Worm (Caenorhabditis elegans): ENCODE results near the gene C30G7.5.

C30G7.5 gene

DNA sequence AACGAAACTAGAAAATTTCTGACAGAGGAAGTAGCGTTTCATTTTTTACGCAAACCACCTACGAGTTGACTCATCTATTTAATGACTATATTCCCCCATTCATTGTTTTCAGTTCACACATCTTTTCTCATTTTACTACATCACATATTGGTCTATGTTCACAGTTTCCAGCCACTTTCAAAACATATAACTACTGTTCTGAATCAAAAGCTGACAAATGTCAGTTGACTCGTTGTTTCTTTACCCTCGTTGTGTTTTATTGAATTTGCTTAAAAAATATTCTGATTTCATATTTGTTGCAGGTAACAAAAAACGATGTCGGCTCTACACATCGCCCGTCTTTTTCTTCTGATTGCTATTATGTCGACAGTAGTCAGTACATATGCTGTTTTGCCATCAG lies 16.6 kb upstream of the C30G7.5 start, which contains the start of gene nlp-59:
TSS of gene nlp-59 (plus strand) at position 301 of the 400 bp plus-strand sequence.
- TF ChIP-seq him-1 (tag; optimal IDR thresholded peaks at IDR 0.05): no peak
- TF ChIP-seq W03F9.2 (tag; optimal IDR thresholded peaks at IDR 0.05): no peak
- no peak for TF ChIP-seq dao-5 (tag; optimal IDR thresholded peaks at IDR 0.05)

DNA sequence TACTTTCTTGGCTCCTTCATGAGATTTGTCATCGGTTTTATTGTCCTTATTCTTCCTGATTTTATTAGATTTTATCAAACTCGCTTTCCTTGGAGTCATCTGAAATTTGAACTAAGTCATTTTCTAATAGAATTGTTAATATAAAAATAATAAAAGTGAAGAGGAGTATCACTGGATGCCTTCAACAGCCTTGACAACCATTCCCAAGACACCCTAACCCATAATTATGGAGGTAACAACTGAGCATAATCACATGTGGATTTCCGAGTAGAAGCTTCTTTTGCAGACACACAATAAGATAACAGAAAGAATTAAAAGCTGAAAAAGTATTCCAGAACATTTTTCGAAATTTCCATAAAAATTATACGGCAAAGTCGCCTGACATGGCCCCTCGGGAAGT lies 1.1 kb upstream of the C30G7.5 start, which contains the start of gene F02D8.9:
TSS of gene F02D8.9 (minus strand) at position 101 of the 400 bp plus-strand sequence.
- TF ChIP-seq dao-5 (tag; optimal IDR thresholded peaks at IDR 0.05) (no peak), W03F9.2 (tag; optimal IDR thresholded peaks at IDR 0.05) (no peak), him-1 (tag; optimal IDR thresholded peaks at IDR 0.05) (no peak)

DNA sequence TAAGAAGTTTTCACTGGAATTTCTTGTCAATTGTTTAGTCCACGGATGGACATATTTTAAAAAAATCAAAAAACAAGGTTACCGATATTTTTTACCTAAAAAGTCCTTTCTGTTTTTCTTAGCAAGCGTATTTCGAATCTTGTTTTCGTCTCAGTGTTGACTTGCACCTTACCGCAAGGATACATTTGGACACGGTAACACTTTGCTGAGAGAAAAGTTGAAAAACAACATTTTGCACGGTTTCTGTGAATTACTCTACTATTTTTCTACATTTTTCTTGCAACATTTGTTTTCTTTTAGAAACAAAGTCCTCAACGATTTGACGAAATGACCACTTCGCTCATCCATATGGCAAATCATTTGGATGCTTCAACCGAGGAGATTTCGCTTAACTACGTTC lies 5.1 kb downstream of the C30G7.5 start, which contains the start of gene hil-1:
TSS of gene hil-1 (plus strand) at position 301 of the 400 bp plus-strand sequence.
- TF ChIP-seq him-1 (tag; optimal IDR thresholded peaks at IDR 0.05): no peak
- no peak for TF ChIP-seq W03F9.2 (tag; optimal IDR thresholded peaks at IDR 0.05)
- TF ChIP-seq dao-5 (tag; optimal IDR thresholded peaks at IDR 0.05): no peak

DNA sequence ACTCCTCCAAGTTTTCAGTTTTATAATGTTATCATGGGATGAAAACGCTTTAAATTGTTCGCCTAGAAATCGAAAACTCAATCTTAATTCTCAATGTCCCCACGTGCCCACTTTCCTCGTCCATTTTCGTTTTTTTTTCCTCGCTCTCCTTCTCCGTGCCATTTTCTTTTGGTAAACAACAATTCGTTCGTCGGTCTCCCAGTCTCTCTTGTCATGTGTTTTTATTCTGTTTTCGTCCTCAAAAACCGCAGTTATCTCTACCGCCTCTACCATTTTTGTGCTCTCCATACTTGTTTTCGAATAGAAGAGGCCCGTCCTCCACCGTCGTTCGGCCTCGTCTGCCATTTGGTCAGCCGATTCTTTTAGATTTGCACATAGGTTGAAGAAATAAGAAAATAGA lies 6.0 kb downstream of the C30G7.5 start:
- TF ChIP-seq dao-5 (tag; optimal IDR thresholded peaks at IDR 0.05): no peak
- TF ChIP-seq him-1 (tag; optimal IDR thresholded peaks at IDR 0.05): no peak

DNA sequence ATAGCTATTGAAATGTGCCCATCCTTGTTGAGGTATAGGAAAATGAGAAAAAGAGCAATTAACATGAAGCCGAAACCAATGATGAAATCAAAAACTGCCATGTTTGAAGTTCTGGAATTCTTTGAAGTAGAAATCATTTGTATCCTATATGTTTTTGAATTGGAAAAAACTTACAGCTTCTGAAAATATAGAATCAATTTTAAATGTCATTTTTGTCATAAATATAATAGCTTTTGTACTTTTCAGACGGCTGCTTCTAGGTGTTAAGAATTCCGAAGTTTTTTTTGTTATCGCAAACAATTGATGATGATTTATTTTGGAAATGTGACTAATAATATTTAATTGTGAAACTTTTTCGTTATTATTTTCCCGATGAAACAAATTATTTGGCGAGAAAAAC lies 7.5 kb downstream of the C30G7.5 start, which contains the start of gene C30G7.4:
TSS of gene C30G7.4 (minus strand) at position 101 of the 400 bp plus-strand sequence.
- TF ChIP-seq dao-5 (tag; optimal IDR thresholded peaks at IDR 0.05) (no peak), W03F9.2 (tag; optimal IDR thresholded peaks at IDR 0.05) (no peak), him-1 (tag; optimal IDR thresholded peaks at IDR 0.05) (no peak)

DNA sequence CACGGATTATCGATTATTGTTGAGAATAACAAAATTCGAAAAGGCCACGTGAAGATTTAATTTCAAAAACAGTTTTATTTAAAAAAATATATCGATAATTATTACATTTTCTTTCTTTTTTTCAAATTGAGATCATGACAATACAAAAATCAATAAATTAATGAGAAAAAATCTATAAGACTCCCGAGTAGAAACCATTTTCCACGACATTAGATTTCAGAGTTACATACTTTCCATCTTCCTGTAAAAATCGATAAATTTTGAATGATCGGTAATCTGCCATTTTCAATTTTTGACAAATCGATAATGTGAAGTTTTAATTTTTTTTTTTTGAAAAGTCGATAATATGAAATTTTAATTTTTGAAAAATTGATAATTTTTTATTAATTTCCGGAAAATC lies 8.8 kb downstream of the C30G7.5 start, which contains the start of gene C30G7.3:
TSS of gene C30G7.3 (minus strand) at position 8 of the 400 bp plus-strand sequence.
- TF ChIP-seq dao-5 (tag; optimal IDR thresholded peaks at IDR 0.05): no peak
- TF ChIP-seq him-1 (tag; optimal IDR thresholded peaks at IDR 0.05): no peak
- TF ChIP-seq W03F9.2 (tag; optimal IDR thresholded peaks at IDR 0.05): no peak

DNA sequence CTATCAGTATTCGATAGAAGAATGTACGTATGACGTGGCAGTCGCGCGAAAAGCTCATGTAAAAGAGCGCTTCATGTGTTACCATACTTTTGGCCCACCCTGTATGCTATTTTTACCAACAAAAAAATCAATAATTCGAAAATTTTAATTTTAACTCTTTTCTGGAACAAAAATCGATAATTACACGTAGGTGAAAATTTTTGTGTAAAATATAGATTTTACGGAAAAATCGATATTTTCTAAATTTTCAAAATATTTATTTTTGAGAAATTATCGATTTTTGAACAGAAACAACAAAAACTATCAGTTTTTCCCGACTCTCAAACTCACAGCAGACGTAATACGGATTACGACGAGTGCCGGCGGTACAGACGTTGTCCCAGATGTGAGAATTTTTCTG lies 9.4 kb downstream of the C30G7.5 start:
- TF ChIP-seq W03F9.2 (tag; optimal IDR thresholded peaks at IDR 0.05) (no peak), dao-5 (tag; optimal IDR thresholded peaks at IDR 0.05) (no peak), him-1 (tag; optimal IDR thresholded peaks at IDR 0.05) (no peak)

DNA sequence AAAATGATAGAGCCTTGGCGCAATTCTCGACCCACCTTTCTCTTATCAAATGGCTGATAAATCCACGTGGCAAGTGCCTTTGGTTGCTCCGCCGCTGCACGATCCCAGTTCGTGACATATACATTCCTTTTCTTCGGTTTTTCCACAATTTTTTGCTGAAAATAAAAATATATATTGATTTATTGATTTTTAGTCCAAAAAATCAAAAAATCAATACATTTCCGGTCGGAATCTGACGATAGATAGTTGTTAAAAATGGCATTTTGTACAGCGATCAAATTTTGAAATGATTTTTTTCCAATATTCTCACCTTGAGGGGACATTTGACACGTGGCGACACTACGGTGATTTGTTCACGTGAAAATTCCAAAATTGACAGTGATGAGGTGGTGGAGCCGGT lies 10.8 kb downstream of the C30G7.5 start:
- TF ChIP-seq him-1 (tag; optimal IDR thresholded peaks at IDR 0.05) (no peak), dao-5 (tag; optimal IDR thresholded peaks at IDR 0.05) (no peak), W03F9.2 (tag; optimal IDR thresholded peaks at IDR 0.05) (no peak)

DNA sequence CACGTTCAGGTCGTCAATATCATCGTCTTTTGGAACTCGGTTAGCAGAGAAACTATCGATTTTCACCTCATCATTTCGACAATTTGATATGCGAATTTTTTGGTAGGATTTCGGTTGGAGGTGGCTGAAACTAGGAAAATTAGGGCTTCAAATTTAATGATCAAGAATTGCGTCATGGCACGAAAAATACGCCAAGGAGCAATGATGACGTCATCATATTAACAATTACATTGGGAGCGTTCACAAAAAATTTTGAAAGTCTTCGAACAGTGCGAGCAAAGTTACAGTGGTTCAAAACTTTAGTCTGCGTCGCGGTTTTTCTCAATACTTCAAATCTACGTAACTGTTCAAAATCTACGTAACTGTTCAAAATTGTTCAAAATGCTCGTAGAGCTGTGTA lies 11.6 kb downstream of the C30G7.5 start:
- TF ChIP-seq him-1 (tag; optimal IDR thresholded peaks at IDR 0.05): no peak
- TF ChIP-seq dao-5 (tag; optimal IDR thresholded peaks at IDR 0.05): no peak
- TF ChIP-seq W03F9.2 (tag; optimal IDR thresholded peaks at IDR 0.05): no peak

DNA sequence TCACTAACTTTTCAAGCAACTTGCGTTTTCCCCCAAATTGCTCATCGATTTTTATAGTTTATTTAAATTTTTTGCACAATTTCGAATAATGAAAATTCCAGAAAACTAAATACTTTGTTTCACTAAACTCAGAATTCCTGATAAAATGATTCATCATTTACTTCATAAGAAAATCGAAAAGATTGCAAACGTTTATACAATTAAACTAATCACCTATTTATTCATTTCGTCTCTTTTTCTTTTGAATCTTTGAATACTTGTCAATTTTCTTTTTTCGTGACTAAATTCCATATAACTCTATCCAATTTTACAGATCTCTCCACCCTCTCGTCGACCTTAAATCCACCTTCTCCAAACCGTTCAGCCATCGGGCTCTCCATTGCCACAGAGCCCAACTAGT lies 17.9 kb downstream of the C30G7.5 start, which contains the start of gene C30G7.2:
TSS of gene C30G7.2 (plus strand) at position 301 of the 400 bp plus-strand sequence.
- TF ChIP-seq dao-5 (tag; optimal IDR thresholded peaks at IDR 0.05): no peak
- no peak for TF ChIP-seq him-1 (tag; optimal IDR thresholded peaks at IDR 0.05)
- no peak for TF ChIP-seq W03F9.2 (tag; optimal IDR thresholded peaks at IDR 0.05)

DNA sequence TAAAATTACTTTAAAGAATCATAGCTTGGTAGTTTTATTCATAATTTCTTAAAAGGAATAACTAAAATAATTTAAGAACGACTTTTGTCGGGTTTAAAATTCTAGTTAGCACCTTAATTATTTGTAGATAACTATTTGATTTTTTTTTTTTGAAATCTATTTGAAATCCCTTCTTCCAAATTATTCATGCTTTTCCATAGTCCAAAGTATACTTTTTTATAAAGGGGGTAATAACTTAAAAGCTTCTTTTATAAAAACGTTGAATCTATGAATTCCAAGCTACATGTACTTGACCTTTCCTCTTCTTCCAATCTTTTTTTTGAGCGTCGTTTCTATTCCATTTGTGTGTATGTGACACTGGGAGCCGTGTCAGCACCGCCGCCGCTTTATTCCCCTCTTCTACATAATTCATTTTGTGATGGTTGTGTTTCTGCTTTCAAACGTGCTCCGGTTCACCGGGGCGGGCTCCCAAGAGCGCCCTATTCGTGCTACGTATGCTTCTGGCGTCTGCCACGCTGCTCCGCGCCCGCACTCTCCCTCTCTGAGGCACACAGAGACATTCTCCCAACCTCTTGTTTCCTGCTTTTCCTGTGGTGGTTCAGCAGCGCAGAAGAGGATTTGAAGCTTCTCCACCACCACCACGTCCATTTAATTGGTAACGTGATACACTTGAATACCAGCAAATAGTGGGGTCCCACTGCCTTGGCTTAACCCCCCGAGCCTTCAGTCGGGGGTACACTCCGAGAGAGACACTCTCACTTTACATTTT lies 20.9 kb downstream of the C30G7.5 start:
- TF ChIP-seq him-1 (tag; optimal IDR thresholded peaks at IDR 0.05) (no peak), dao-5 (tag; optimal IDR thresholded peaks at IDR 0.05) (no peak), W03F9.2 (tag; optimal IDR thresholded peaks at IDR 0.05) (no peak)

DNA sequence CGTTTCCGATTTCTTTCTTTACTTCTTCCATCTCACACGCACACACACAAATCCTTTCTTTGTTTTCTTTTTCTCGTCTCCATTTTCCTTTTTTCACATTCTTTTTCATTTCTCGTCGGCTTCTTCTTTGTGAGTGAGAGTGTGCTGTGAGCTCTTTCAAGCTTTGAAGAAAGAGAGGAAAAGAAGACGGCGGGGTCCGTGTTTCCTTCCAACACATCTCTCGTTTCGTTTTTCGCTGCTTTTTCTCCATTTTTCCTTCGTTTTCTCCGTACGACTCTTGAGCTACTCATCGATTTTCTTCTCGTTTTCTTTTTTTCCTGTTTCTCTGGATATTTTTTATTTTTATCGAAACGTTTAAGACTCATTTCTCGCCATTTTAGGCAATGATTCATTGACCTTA lies 24.4 kb downstream of the C30G7.5 start:
- peak; percentile 69 for TF ChIP-seq him-1 (tag; optimal IDR thresholded peaks at IDR 0.05)
- TF ChIP-seq W03F9.2 (tag; optimal IDR thresholded peaks at IDR 0.05): no peak
- TF ChIP-seq dao-5 (tag; optimal IDR thresholded peaks at IDR 0.05): no peak

DNA sequence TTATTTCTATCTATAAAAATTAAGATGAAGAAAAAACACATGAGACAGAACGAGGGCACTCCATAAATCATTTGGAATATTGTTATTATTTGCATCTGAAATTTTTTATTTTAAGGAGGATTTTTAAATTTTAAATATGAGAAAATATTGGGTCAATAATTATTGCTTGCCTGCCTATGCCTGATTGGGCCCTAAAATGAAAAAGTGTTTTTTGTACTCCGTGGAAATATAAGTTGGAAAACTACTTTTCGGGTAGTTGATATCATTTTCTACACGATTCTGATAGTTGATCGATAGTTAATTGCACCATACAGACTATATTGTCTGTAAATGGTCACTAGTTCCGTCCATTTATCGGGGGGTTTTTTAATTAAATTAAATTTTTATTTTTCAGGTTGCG lies 26.3 kb downstream of the C30G7.5 start, which contains the start of gene srg-55:
TSS of gene srg-55 (minus strand) at position 101 of the 400 bp plus-strand sequence.
- no peak for TF ChIP-seq him-1 (tag; optimal IDR thresholded peaks at IDR 0.05)
- no peak for TF ChIP-seq dao-5 (tag; optimal IDR thresholded peaks at IDR 0.05)
- TF ChIP-seq W03F9.2 (tag; optimal IDR thresholded peaks at IDR 0.05): no peak

DNA sequence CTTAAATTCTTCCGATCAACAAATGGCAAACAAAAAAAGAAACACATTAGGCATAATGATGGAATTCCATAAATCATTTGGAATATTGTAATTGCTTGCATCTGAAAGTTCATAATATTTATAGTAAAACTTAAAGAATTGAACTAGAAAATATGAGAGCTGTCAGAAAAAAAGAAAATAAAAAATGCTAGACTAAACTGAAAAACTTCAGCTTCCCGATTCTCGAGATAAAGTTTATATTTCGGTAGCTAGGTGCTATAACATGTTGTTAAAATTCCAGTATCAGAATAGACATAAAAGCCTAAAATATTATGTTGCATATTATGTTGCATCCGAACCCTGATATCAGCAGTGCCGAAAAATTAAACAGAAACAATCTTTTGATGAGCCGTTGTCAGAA lies 30.4 kb downstream of the C30G7.5 start, which contains the start of gene srg-54:
TSS of gene srg-54 (minus strand) at position 101 of the 400 bp plus-strand sequence.
- TF ChIP-seq him-1 (tag; optimal IDR thresholded peaks at IDR 0.05): no peak
- no peak for TF ChIP-seq W03F9.2 (tag; optimal IDR thresholded peaks at IDR 0.05)
- TF ChIP-seq dao-5 (tag; optimal IDR thresholded peaks at IDR 0.05): no peak
